Fruit fly (Drosophila melanogaster) whole organism, embryonic: ENCODE results near the gene f-cup.

Experiments used
- ATbp ChIP-seq: fragments of 200-800 bp; sonication (Bioruptor generic); optimal IDR thresholded peaks from 2 replicates; lab custom pipeline; 2017; ENCODE audit warnings: missing biosample characterization, mild to moderate bottlenecking, missing genetic modification characterization, missing genetic modification reagents
- Asciz ChIP-seq: fragments of 200-800 bp; sonication (Bioruptor generic); optimal IDR thresholded peaks from 2 replicates; lab custom pipeline; 2017; ENCODE audit warnings: missing biosample characterization, mild to moderate bottlenecking, missing genetic modification characterization, missing genetic modification reagents
- Atf6 ChIP-seq: fragments of 200-800 bp; sonication (Bioruptor generic); IDR thresholded peaks from 2 replicates; pipeline ENCODE4 v1.3.6; 2022; ENCODE audit warnings: missing biosample characterization, missing genetic modification characterization
- CG10462 ChIP-seq: fragments of 200-800 bp; sonication (Bioruptor generic); optimal IDR thresholded peaks from 2 replicates; lab custom pipeline; 2016; ENCODE audit warnings: missing biosample characterization, missing genetic modification characterization
- CG12219 ChIP-seq: fragments of 200-800 bp; sonication (Bioruptor generic); optimal IDR thresholded peaks from 3 replicates; lab custom pipeline; 2018; ENCODE audit warnings: missing biosample characterization, mild to moderate bottlenecking, missing genetic modification characterization
- CG12236 ChIP-seq: fragments of 200-800 bp; sonication (Bioruptor generic); optimal IDR thresholded peaks from 2 replicates; lab custom pipeline; 2016; ENCODE audit warnings: missing biosample characterization, missing genetic modification characterization
- CG14050 ChIP-seq: fragments of 200-800 bp; sonication (Bioruptor generic); IDR thresholded peaks from 3 replicates; pipeline ENCODE4 v1.3.6; 2022; ENCODE audit warnings: missing biosample characterization, missing genetic modification characterization
- CG14965 ChIP-seq: fragments of 200-800 bp; sonication (Bioruptor generic); optimal IDR thresholded peaks from 2 replicates; lab custom pipeline; 2016; ENCODE audit warnings: missing biosample characterization, missing genetic modification characterization, borderline replicate concordance
- CG1602 ChIP-seq: fragments of 200-800 bp; sonication (Bioruptor generic); optimal IDR thresholded peaks from 3 replicates; lab custom pipeline; 2016; ENCODE audit warnings: missing biosample characterization, missing genetic modification characterization
- CG16815 ChIP-seq: fragments of 200-800 bp; sonication (Bioruptor generic); optimal IDR thresholded peaks from 3 replicates; lab custom pipeline; 2017; ENCODE audit warnings: missing biosample characterization, mild to moderate bottlenecking, missing genetic modification characterization
- CG2889 ChIP-seq: fragments of 200-800 bp; sonication (Bioruptor generic); IDR thresholded peaks from 3 replicates; pipeline ENCODE4 v1.3.6; 2022; ENCODE audit warnings: missing biosample characterization, missing genetic modification characterization
- CG4820 ChIP-seq: fragments of 200-800 bp; sonication (Bioruptor generic); optimal IDR thresholded peaks from 3 replicates; lab custom pipeline; 2016; ENCODE audit warnings: missing biosample characterization, missing genetic modification characterization
- CG5180 ChIP-seq: fragments of 200-800 bp; sonication (Bioruptor generic); optimal IDR thresholded peaks from 3 replicates; lab custom pipeline; 2017; ENCODE audit warnings: missing biosample characterization, missing genetic modification characterization, mild to moderate bottlenecking, moderate library complexity, missing genetic modification reagents
- CG5245 ChIP-seq: fragments of 200-800 bp; sonication (Bioruptor generic); optimal IDR thresholded peaks from 3 replicates; lab custom pipeline; 2016; ENCODE audit warnings: missing biosample characterization, missing genetic modification characterization
- CG5953 ChIP-seq: fragments of 200-800 bp; sonication (Bioruptor generic); IDR thresholded peaks from 2 replicates; pipeline ENCODE4 v1.3.6; 2022; ENCODE audit warnings: missing biosample characterization, missing genetic modification characterization
- CG6272 ChIP-seq: fragments of 200-800 bp; sonication (Bioruptor generic); IDR thresholded peaks from 2 replicates; pipeline ENCODE4 v1.3.6; 2022; ENCODE audit warnings: missing biosample characterization, missing genetic modification characterization
- CG7357 ChIP-seq: fragments of 200-800 bp; sonication (Bioruptor generic); IDR thresholded peaks from 3 replicates; pipeline ENCODE4 v1.3.6; 2022; ENCODE audit warnings: missing biosample characterization, missing genetic modification characterization
- CG7745 ChIP-seq: fragments of 200-800 bp; sonication (Bioruptor generic); optimal IDR thresholded peaks from 2 replicates; lab custom pipeline; 2018; ENCODE audit warnings: missing biosample characterization, mild to moderate bottlenecking, missing genetic modification characterization, moderate library complexity
- CG8089 ChIP-seq: fragments of 200-800 bp; sonication (Bioruptor generic); optimal IDR thresholded peaks from 3 replicates; lab custom pipeline; 2016; ENCODE audit warnings: missing biosample characterization, missing genetic modification characterization
- CG9797 ChIP-seq: fragments of 200-800 bp; sonication (Bioruptor generic); optimal IDR thresholded peaks from 3 replicates; lab custom pipeline; 2018; ENCODE audit warnings: missing biosample characterization, mild to moderate bottlenecking, missing genetic modification characterization
- D19A ChIP-seq: fragments of 200-800 bp; optimal IDR thresholded peaks from 3 replicates; lab custom pipeline; 2019; ENCODE audit warnings: missing biosample characterization, mild to moderate bottlenecking, missing genetic modification characterization, moderate library complexity
- Dfd ChIP-seq, 2 experiments: fragments of >200 bp; optimal IDR thresholded peaks; 2 replicates each; lab custom pipeline; 2017; ENCODE audit warnings: missing biosample characterization in 2 of 2, missing genetic modification characterization in 2 of 2
- Ets97D ChIP-seq: fragments of 200-800 bp; sonication (Bioruptor generic); optimal IDR thresholded peaks from 3 replicates; lab custom pipeline; 2016; ENCODE audit warnings: missing biosample characterization, missing genetic modification characterization
- H15 ChIP-seq: fragments of 200-800 bp; sonication (Bioruptor generic); IDR thresholded peaks from 3 replicates; pipeline ENCODE4 v1.3.6; 2022; ENCODE audit warnings: missing biosample characterization, missing genetic modification characterization
- H2.0 ChIP-seq: fragments of 200-800 bp; sonication (Bioruptor generic); IDR thresholded peaks from 2 replicates; pipeline ENCODE4 v1.3.6; 2022; ENCODE audit warnings: missing biosample characterization, missing genetic modification characterization
- HmgD ChIP-seq: fragments of 200-800 bp; sonication (Bioruptor generic); optimal IDR thresholded peaks from 3 replicates; lab custom pipeline; 2016; ENCODE audit warnings: missing biosample characterization, missing genetic modification characterization
- Lhr ChIP-seq: fragments of 200-800 bp; sonication (Bioruptor generic); optimal IDR thresholded peaks from 3 replicates; lab custom pipeline; 2017; ENCODE audit warnings: mild to moderate bottlenecking, missing biosample characterization, missing genetic modification reagents, missing genetic modification characterization
- Nf-YC ChIP-seq: fragments of 200-800 bp; optimal IDR thresholded peaks from 3 replicates; lab custom pipeline; 2019; ENCODE audit warnings: missing biosample characterization, mild to moderate bottlenecking, missing genetic modification characterization, moderate library complexity
- Ptx1 ChIP-seq: fragments of 200-800 bp; sonication (Bioruptor generic); IDR thresholded peaks from 2 replicates; pipeline ENCODE4 v1.3.6; 2022; ENCODE audit warnings: missing biosample characterization, missing genetic modification characterization
- ap ChIP-seq: fragments of 200-800 bp; sonication (Bioruptor generic); IDR thresholded peaks from 2 replicates; pipeline ENCODE4 v1.3.6; 2022; ENCODE audit warnings: missing biosample characterization, missing genetic modification characterization
- bowl ChIP-seq: fragments of 200-800 bp; sonication (Bioruptor generic); IDR thresholded peaks from 2 replicates; pipeline ENCODE4 v1.3.6; 2022; ENCODE audit warnings: missing biosample characterization, missing genetic modification characterization
- br ChIP-seq: fragments of >200 bp; optimal IDR thresholded peaks from 2 replicates; lab custom pipeline; 2017
- caup ChIP-seq: fragments of 200-800 bp; sonication (Bioruptor generic); optimal IDR thresholded peaks from 3 replicates; lab custom pipeline; 2017; ENCODE audit warnings: missing biosample characterization, mild to moderate bottlenecking, missing genetic modification characterization, moderate library complexity; ENCODE audit not compliant: severe bottlenecking
- cwo ChIP-seq: fragments of 200-800 bp; sonication (Bioruptor generic); optimal IDR thresholded peaks from 3 replicates; lab custom pipeline; 2017; ENCODE audit warnings: missing biosample characterization, missing genetic modification characterization, mild to moderate bottlenecking, moderate library complexity, missing genetic modification reagents
- gsb ChIP-seq: fragments of 200-800 bp; sonication (Bioruptor generic); IDR thresholded peaks from 2 replicates; pipeline ENCODE4 v1.3.6; 2022; ENCODE audit warnings: missing biosample characterization, missing genetic modification characterization
- gsb-n ChIP-seq: fragments of 200-800 bp; sonication (Bioruptor generic); optimal IDR thresholded peaks from 3 replicates; lab custom pipeline; 2018; ENCODE audit warnings: missing biosample characterization, mild to moderate bottlenecking, missing genetic modification characterization
- gt ChIP-seq: fragments of 200-800 bp; sonication (Bioruptor generic); IDR thresholded peaks from 2 replicates; pipeline ENCODE4 v1.3.6; 2022; ENCODE audit warnings: missing biosample characterization, missing genetic modification characterization
- jumu ChIP-seq: fragments of 200-800 bp; sonication (Bioruptor generic); optimal IDR thresholded peaks from 3 replicates; lab custom pipeline; 2016; ENCODE audit warnings: missing biosample characterization, missing genetic modification characterization
- ken ChIP-seq: fragments of 200-800 bp; sonication (Bioruptor generic); IDR thresholded peaks from 3 replicates; pipeline ENCODE4 v1.3.6; 2022; ENCODE audit warnings: missing biosample characterization, missing genetic modification characterization
- klu ChIP-seq: fragments of 200-800 bp; sonication (Bioruptor generic); IDR thresholded peaks from 2 replicates; pipeline ENCODE4 v1.3.6; 2022; ENCODE audit warnings: missing biosample characterization, missing genetic modification characterization
- odd ChIP-seq: fragments of 200-800 bp; sonication (Bioruptor generic); optimal IDR thresholded peaks from 2 replicates; lab custom pipeline; 2017; ENCODE audit warnings: missing biosample characterization, mild to moderate bottlenecking, missing genetic modification characterization
- p53 ChIP-seq: fragments of 200-800 bp; sonication (Bioruptor generic); optimal IDR thresholded peaks from 2 replicates; lab custom pipeline; 2016; ENCODE audit warnings: missing biosample characterization, missing genetic modification characterization
- pros ChIP-seq: fragments of 200-800 bp; sonication (Bioruptor generic); optimal IDR thresholded peaks from 3 replicates; lab custom pipeline; 2019; ENCODE audit warnings: missing biosample characterization, mild to moderate bottlenecking, missing genetic modification characterization, moderate library complexity
- pum ChIP-seq: fragments of 200-800 bp; sonication (Bioruptor generic); optimal IDR thresholded peaks from 2 replicates; lab custom pipeline; 2016; ENCODE audit warnings: missing biosample characterization, missing genetic modification characterization
- salm ChIP-seq: fragments of 200-800 bp; sonication (Bioruptor generic); optimal IDR thresholded peaks from 2 replicates; lab custom pipeline; 2018; ENCODE audit warnings: missing biosample characterization, mild to moderate bottlenecking, missing genetic modification characterization
- sima ChIP-seq: fragments of 200-800 bp; sonication (Bioruptor generic); optimal IDR thresholded peaks from 2 replicates; lab custom pipeline; 2016; ENCODE audit warnings: missing biosample characterization, missing genetic modification characterization
- sob ChIP-seq: fragments of 200-800 bp; sonication (Bioruptor generic); IDR thresholded peaks from 2 replicates; pipeline ENCODE4 v1.3.6; 2022; ENCODE audit warnings: missing biosample characterization, missing genetic modification characterization
- tgo ChIP-seq: fragments of 200-800 bp; sonication (Bioruptor generic); IDR thresholded peaks from 3 replicates; pipeline ENCODE4 v1.3.6; 2022; ENCODE audit warnings: missing biosample characterization, missing genetic modification characterization
- ttk ChIP-seq: fragments of 200-800 bp; sonication (Bioruptor generic); IDR thresholded peaks from 2 replicates; pipeline ENCODE4 v2.1.2; 2022; ENCODE audit warnings: missing biosample characterization, missing genetic modification characterization
- usp ChIP-seq: fragments of >200 bp; optimal IDR thresholded peaks from 2 replicates; lab custom pipeline; 2017; ENCODE audit warnings: missing biosample characterization, missing genetic modification characterization
- z ChIP-seq: fragments of 200-800 bp; sonication (Bioruptor generic); IDR thresholded peaks from 3 replicates; pipeline ENCODE4 v1.3.6; 2022; ENCODE audit warnings: missing biosample characterization, missing genetic modification characterization

f-cup gene

dm6 chr3R:13660924-13661659, 39.5 kb downstream of the f-cup start, which contains the start of gene B52 (continued):
- peak; percentile 31 for TF ChIP-seq CG9797
- TF ChIP-seq pum = no peak
- TF ChIP-seq ttk (GFP tag; lab: Robert Waterston, UW) = peak; percentile 62; the same call in 1 of the 2 replicates
- TF ChIP-seq pros = no peak
- TF ChIP-seq ATbp (GFP tag; lab: Kevin White, UChicago) = peak; percentile 54
- TF ChIP-seq CG5953 = no peak
- peak; percentile 25 for TF ChIP-seq CG1602 (GFP tag; lab: Kevin White, UChicago)
- peak; percentile 29 for TF ChIP-seq jumu (GFP tag; lab: Kevin White, UChicago)
- TF ChIP-seq klu (GFP tag; lab: Robert Waterston, UW) = 0 out of 2 replicates have a peak, but pooled peaks have one; percentile 20
- TF ChIP-seq br (lab: Kevin White, UChicago) = no peak
- TF ChIP-seq HmgD (GFP tag; lab: Kevin White, UChicago) = peak; percentile 45
- peak; percentile 61 for TF ChIP-seq gsb-n (tag; lab: Kevin White, UChicago)
- TF ChIP-seq Dfd (GFP tag; optimal IDR thresholded peaks at IDR 0.05; lab: Kevin White, UChicago) = no peak
- TF ChIP-seq gt (GFP tag; lab: Robert Waterston, UW) = no peak
- 0 out of 3 replicates have a peak, but pooled peaks have one; percentile 42 for TF ChIP-seq CG2889 (GFP tag; lab: Robert Waterston, UW)
- TF ChIP-seq CG7745 (tag; lab: Kevin White, UChicago) = no peak
- TF ChIP-seq Asciz (GFP tag; lab: Kevin White, UChicago) = peak; percentile 71
- TF ChIP-seq usp (GFP tag; lab: Kevin White, UChicago) = no peak
- TF ChIP-seq sima (GFP tag; lab: Kevin White, UChicago) = no peak
- peak; percentile 23; the same call in 1 of the 3 replicates for TF ChIP-seq tgo (GFP tag; lab: Robert Waterston, UW)
- TF ChIP-seq Ptx1 (GFP tag; lab: Robert Waterston, UW) = peak; percentile 59
- no peak for TF ChIP-seq H2.0 (GFP tag; lab: Robert Waterston, UW)
- no peak for TF ChIP-seq Nf-YC (tag; lab: Kevin White, UChicago)
- TF ChIP-seq D19A (tag; lab: Kevin White, UChicago) = peak; percentile 16
- TF ChIP-seq CG14965 = no peak
- peak; percentile 60; the same call in 2 of the 3 replicates for TF ChIP-seq H15 (GFP tag; lab: Robert Waterston, UW)
- no peak for TF ChIP-seq z (GFP tag; lab: Robert Waterston, UW)
- TF ChIP-seq p53 (GFP tag; lab: Kevin White, UChicago) = peak; percentile 5
- peak; percentile 62 for TF ChIP-seq CG12219 (GFP tag; lab: Kevin White, UChicago)
- no peak; the same call in 1 of the 2 replicates for TF ChIP-seq ap
- TF ChIP-seq CG16815 (GFP tag; lab: Kevin White, UChicago) = no peak
- no peak for TF ChIP-seq cwo (GFP tag; lab: Kevin White, UChicago)
- TF ChIP-seq CG14050 (GFP tag; lab: Robert Waterston, UW) = no peak
- no peak for TF ChIP-seq CG10462 (GFP tag; lab: Kevin White, UChicago)
- peak; percentile 99 for TF ChIP-seq Ets97D (GFP tag; lab: Kevin White, UChicago)
- TF ChIP-seq CG4820 (GFP tag; lab: Kevin White, UChicago) = no peak
- no peak for TF ChIP-seq CG5180 (GFP tag; lab: Kevin White, UChicago)
- peak; percentile 15 for TF ChIP-seq CG5245
- TF ChIP-seq odd = peak; percentile 67
- peak; percentile 57; the same call in 1 of the 2 replicates for TF ChIP-seq sob (GFP tag; lab: Robert Waterston, UW)
- no peak for TF ChIP-seq bowl (GFP tag; lab: Robert Waterston, UW)
- TF ChIP-seq Lhr (GFP tag; lab: Kevin White, UChicago) = peak; percentile 41
- peak; percentile 27 for TF ChIP-seq CG8089 (GFP tag; lab: Kevin White, UChicago)
- peak; percentile 88 for TF ChIP-seq caup
- TF ChIP-seq gsb (GFP tag; lab: Robert Waterston, UW) = peak; percentile 70
- peak; percentile 1 for TF ChIP-seq CG12236
- peak; percentile 57 for TF ChIP-seq Atf6 (GFP tag; lab: Robert Waterston, UW)
- TF ChIP-seq ken (GFP tag; lab: Robert Waterston, UW) = peak; percentile 59; the same call in 2 of the 3 replicates
- peak; percentile 11 for TF ChIP-seq salm (tag; lab: Kevin White, UChicago)
- peak; percentile 31; the same call in 1 of the 3 replicates for TF ChIP-seq CG7357 (GFP tag; lab: Robert Waterston, UW)
- TF ChIP-seq CG6272 (GFP tag; lab: Robert Waterston, UW) = peak; percentile 49; the same call in 1 of the 2 replicates
